Worm (Caenorhabditis elegans) whole organism, L2 larva: ENCODE measurements around the gene asns-2.

Experiments
- C34F6.9 ChIP-seq: fragments of 150-350 bp; optimal IDR thresholded peaks from 2 replicates; lab custom pipeline; 2014; ENCODE audit warnings: missing biosample characterization, missing genetic modification characterization
- F13H6.1 ChIP-seq: sonication (generic microtip); optimal IDR thresholded peaks from 2 replicates; lab custom pipeline; 2016; ENCODE audit warnings: missing genetic modification characterization, missing compliant biosample characterization
- R02D3.7 ChIP-seq: fragments of 150-350 bp; optimal IDR thresholded peaks from 2 replicates; lab custom pipeline; 2014; ENCODE audit warnings: missing biosample characterization, missing genetic modification characterization
- alr-1 ChIP-seq: fragments of 150-350 bp; optimal IDR thresholded peaks from 2 replicates; lab custom pipeline; 2014; ENCODE audit warnings: missing biosample characterization, missing genetic modification characterization
- ama-1 ChIP-seq: fragments of 150-350 bp; optimal IDR thresholded peaks from 2 replicates; lab custom pipeline; 2018; ENCODE audit warnings: inconsistent platforms
- blmp-1 ChIP-seq: sonication (generic microtip); optimal IDR thresholded peaks from 2 replicates; lab custom pipeline; 2017; ENCODE audit warnings: missing genetic modification characterization, mild to moderate bottlenecking, missing compliant biosample characterization, antibody characterized with exemption, moderate library complexity; ENCODE audit not compliant: insufficient read depth
- ceh-82 ChIP-seq: fragments of 150-350 bp; optimal IDR thresholded peaks from 2 replicates; lab custom pipeline; 2014; ENCODE audit warnings: missing biosample characterization, missing genetic modification characterization
- crh-2 ChIP-seq: sonication (generic microtip); optimal IDR thresholded peaks from 2 replicates; lab custom pipeline; 2017; ENCODE audit warnings: missing biosample characterization, missing genetic modification characterization
- egl-27 ChIP-seq: sonication (generic microtip); optimal IDR thresholded peaks from 3 replicates; lab custom pipeline; 2017; ENCODE audit warnings: missing biosample characterization, missing genetic modification reagents, missing genetic modification characterization
- elt-1 ChIP-seq: fragments of 150-350 bp; optimal IDR thresholded peaks from 2 replicates; lab custom pipeline; 2014; ENCODE audit warnings: missing biosample characterization, missing genetic modification characterization
- elt-3 ChIP-seq: sonication (generic microtip); optimal IDR thresholded peaks from 2 replicates; lab custom pipeline; 2017; ENCODE audit warnings: missing biosample characterization, missing genetic modification characterization
- fos-1 ChIP-seq: fragments of 150-350 bp; optimal IDR thresholded peaks from 2 replicates; lab custom pipeline; 2014; ENCODE audit warnings: missing biosample characterization, missing genetic modification characterization
- lin-11 ChIP-seq: fragments of 150-350 bp; sonication (generic microtip); optimal IDR thresholded peaks from 2 replicates; lab custom pipeline; 2014; ENCODE audit warnings: missing biosample characterization, missing genetic modification characterization, inconsistent platforms, mixed read lengths
- lin-39 ChIP-seq: fragments of 150-350 bp; optimal IDR thresholded peaks from 2 replicates; lab custom pipeline; 2014; ENCODE audit warnings: missing biosample characterization, missing genetic modification reagents, missing genetic modification characterization
- mab-5 ChIP-seq: fragments of 150-350 bp; optimal IDR thresholded peaks from 2 replicates; lab custom pipeline; 2014; ENCODE audit warnings: missing biosample characterization, missing genetic modification characterization
- mbf-1 ChIP-seq: sonication (generic microtip); optimal IDR thresholded peaks from 2 replicates; lab custom pipeline; 2017; ENCODE audit warnings: missing biosample characterization, missing genetic modification characterization
- mdl-1 ChIP-seq, 2 experiments: fragments of 150-350 bp in 1 of 2; sonication (generic microtip) in 1 of 2; optimal IDR thresholded peaks; 2 replicates each; lab custom pipeline; 2017; ENCODE audit warnings: missing biosample characterization in 2 of 2, missing genetic modification characterization in 2 of 2
- nhr-10 ChIP-seq: sonication (generic microtip); optimal IDR thresholded peaks from 2 replicates; lab custom pipeline; 2017; ENCODE audit warnings: missing biosample characterization, missing genetic modification characterization
- nhr-11 ChIP-seq: fragments of 150-350 bp; optimal IDR thresholded peaks from 2 replicates; lab custom pipeline; 2014; ENCODE audit warnings: missing biosample characterization, missing genetic modification characterization
- nhr-12 ChIP-seq: fragments of 150-350 bp; optimal IDR thresholded peaks from 2 replicates; lab custom pipeline; 2014; ENCODE audit warnings: missing biosample characterization, missing genetic modification characterization
- nhr-129 ChIP-seq: fragments of 150-350 bp; optimal IDR thresholded peaks from 2 replicates; lab custom pipeline; 2014; ENCODE audit warnings: missing biosample characterization, missing genetic modification characterization
- nhr-21 ChIP-seq: fragments of 150-350 bp; optimal IDR thresholded peaks from 2 replicates; lab custom pipeline; 2014; ENCODE audit warnings: missing biosample characterization, missing genetic modification characterization
- nhr-23 ChIP-seq: fragments of 150-350 bp; optimal IDR thresholded peaks from 2 replicates; lab custom pipeline; 2014; ENCODE audit warnings: missing biosample characterization, missing genetic modification reagents, missing genetic modification characterization
- nhr-237 ChIP-seq: fragments of 150-350 bp; optimal IDR thresholded peaks from 2 replicates; lab custom pipeline; 2014; ENCODE audit warnings: missing biosample characterization, missing genetic modification characterization
- nhr-25 ChIP-seq: fragments of 150-350 bp; sonication (generic microtip); optimal IDR thresholded peaks from 3 replicates; lab custom pipeline; 2014; ENCODE audit warnings: missing biosample characterization, missing genetic modification characterization
- nhr-6 ChIP-seq: fragments of 150-350 bp; optimal IDR thresholded peaks from 2 replicates; lab custom pipeline; 2014; ENCODE audit warnings: missing biosample characterization, missing genetic modification characterization
- nhr-77 ChIP-seq: fragments of 150-350 bp; optimal IDR thresholded peaks from 2 replicates; lab custom pipeline; 2014; ENCODE audit warnings: missing biosample characterization, missing genetic modification characterization
- peb-1 ChIP-seq: fragments of 150-350 bp; optimal IDR thresholded peaks from 2 replicates; lab custom pipeline; 2014; ENCODE audit warnings: missing biosample characterization, missing genetic modification characterization
- sem-4 ChIP-seq: fragments of 150-350 bp; optimal IDR thresholded peaks from 2 replicates; lab custom pipeline; 2014; ENCODE audit warnings: missing biosample characterization, missing genetic modification reagents, missing genetic modification characterization
- skn-1 ChIP-seq: sonication (generic microtip); optimal IDR thresholded peaks from 2 replicates; lab custom pipeline; 2017; ENCODE audit warnings: missing biosample characterization, missing genetic modification characterization
- sma-9 ChIP-seq, 2 experiments: fragments of 150-350 bp in 1 of 2; sonication (generic microtip) in 1 of 2; optimal IDR thresholded peaks; 2 replicates each; lab custom pipeline; 2014 to 2016; ENCODE audit warnings: missing genetic modification characterization in 2 of 2, mild to moderate bottlenecking in 1 of 2, missing biosample characterization in 1 of 2, missing compliant biosample characterization in 1 of 2, missing genetic modification reagents in 1 of 2, moderate library complexity in 1 of 2
- unc-39 ChIP-seq: fragments of 150-350 bp; optimal IDR thresholded peaks from 2 replicates; lab custom pipeline; 2014; ENCODE audit warnings: missing biosample characterization, missing genetic modification characterization
- unc-55 ChIP-seq: fragments of 150-350 bp; sonication (generic microtip); optimal IDR thresholded peaks from 3 replicates; lab custom pipeline; 2014; ENCODE audit warnings: missing biosample characterization, missing genetic modification reagents, missing genetic modification characterization
- zag-1 ChIP-seq: fragments of 150-350 bp; optimal IDR thresholded peaks from 2 replicates; lab custom pipeline; 2014; ENCODE audit warnings: missing biosample characterization, missing genetic modification characterization
- ztf-1 ChIP-seq: fragments of 200-800 bp; sonication (Bioruptor generic); conservative IDR thresholded peaks from 2 replicates; pipeline ENCODE4 v1.3.6; 2022; ENCODE audit warnings: missing genetic modification characterization, missing compliant biosample characterization
- ztf-11 ChIP-seq: sonication (generic microtip); optimal IDR thresholded peaks from 2 replicates; lab custom pipeline; 2017; ENCODE audit warnings: missing biosample characterization, missing genetic modification characterization

Gene asns-2

ce11 chrX:8721273-8721672 is 29.5 kb downstream of the asns-2 start:
- TF ChIP-seq crh-2 (tag; lab: Kevin White, UChicago) = no peak
- TF ChIP-seq skn-1 (tag; lab: Kevin White, UChicago) = no peak
- no peak for TF ChIP-seq ztf-11 (tag; lab: Kevin White, UChicago)
- no peak for TF ChIP-seq nhr-10
- TF ChIP-seq lin-11 (tag; lab: Kevin White, UChicago) = no peak
- TF ChIP-seq ceh-82 (tag; lab: Kevin White, UChicago) = no peak
- TF ChIP-seq alr-1 = no peak
- TF ChIP-seq nhr-129 (tag; lab: Kevin White, UChicago) = peak; percentile 34
- TF ChIP-seq sma-9 (GFP tag; optimal IDR thresholded peaks at IDR 0.05; lab: Kevin White, UChicago) = peak; percentile 12
- no peak for TF ChIP-seq sma-9 (tag; optimal IDR thresholded peaks at IDR 0.05; lab: Kevin White, UChicago)
- peak; percentile 37 for TF ChIP-seq F13H6.1 (tag; lab: Kevin White, UChicago)
- no peak for TF ChIP-seq C34F6.9 (tag; lab: Kevin White, UChicago)
- TF ChIP-seq elt-1 (tag; lab: Kevin White, UChicago) = no peak

ce11 chrX:8720658-8721057 is 30.1 kb downstream of the asns-2 start, which contains the start of gene F53A9.9:
Gene F53A9.9 (minus strand): TSS chrX:8720758.
- TF ChIP-seq sem-4 (tag; lab: Kevin White, UChicago) = no peak
- TF ChIP-seq nhr-25 (tag; lab: Kevin White, UChicago) = no peak
- no peak for TF ChIP-seq blmp-1
- no peak for TF ChIP-seq ztf-11 (tag; lab: Kevin White, UChicago)
- no peak for TF ChIP-seq sma-9 (GFP tag; optimal IDR thresholded peaks at IDR 0.05; lab: Kevin White, UChicago)
- TF ChIP-seq sma-9 (tag; optimal IDR thresholded peaks at IDR 0.05; lab: Kevin White, UChicago) = no peak

DNA sequence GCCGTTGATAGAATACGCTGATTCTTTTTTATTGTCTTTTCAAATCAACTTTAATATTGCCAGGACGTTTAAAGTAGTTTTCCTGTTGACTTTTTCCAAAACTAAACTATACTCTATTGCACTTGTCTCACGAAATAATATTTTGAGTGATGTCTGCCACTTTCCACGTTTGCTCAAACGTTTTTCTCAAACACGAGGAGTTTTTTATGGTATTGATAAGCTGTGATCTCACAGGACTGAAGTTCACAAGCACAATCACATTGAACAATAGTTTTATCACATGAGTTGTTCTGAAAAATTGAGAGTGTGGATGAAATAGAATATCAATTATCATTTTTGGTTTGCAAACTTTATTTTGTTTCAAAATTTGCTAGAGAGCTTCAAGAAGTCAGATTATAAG is 30.9 kb downstream of the asns-2 start:
- TF ChIP-seq mbf-1 (tag; lab: Kevin White, UChicago) (no peak), nhr-77 (tag; lab: Kevin White, UChicago) (no peak), nhr-21 (tag; lab: Kevin White, UChicago) (no peak), fos-1 (tag; lab: Kevin White, UChicago) (no peak), sma-9 (GFP tag; optimal IDR thresholded peaks at IDR 0.05; lab: Kevin White, UChicago) (peak; percentile 12), sma-9 (tag; optimal IDR thresholded peaks at IDR 0.05; lab: Kevin White, UChicago) (no peak), ztf-1 (GFP tag; lab: Robert Waterston, UW) (no peak), zag-1 (no peak), nhr-129 (tag; lab: Kevin White, UChicago) (no peak), egl-27 (tag; lab: Kevin White, UChicago) (no peak), nhr-12 (tag; lab: Kevin White, UChicago) (no peak), mab-5 (tag; lab: Kevin White, UChicago) (no peak), ztf-11 (tag; lab: Kevin White, UChicago) (no peak), F13H6.1 (tag; lab: Kevin White, UChicago) (peak; percentile 10), lin-11 (tag; lab: Kevin White, UChicago) (no peak)
- TF ChIP-seq, all 48 proteins: peak for 2

ce11 chrX:8718856-8719255 is 31.9 kb downstream of the asns-2 start, which contains the start of gene F53A9.8:
Gene F53A9.8 (minus strand): TSS chrX:8718904.
- TF ChIP-seq F13H6.1 (tag; lab: Kevin White, UChicago) (no peak), R02D3.7 (tag; lab: Kevin White, UChicago) (no peak), alr-1 (no peak), skn-1 (tag; lab: Kevin White, UChicago) (no peak), elt-1 (tag; lab: Kevin White, UChicago) (no peak), nhr-11 (tag; lab: Kevin White, UChicago) (no peak), sma-9 (GFP tag; optimal IDR thresholded peaks at IDR 0.05; lab: Kevin White, UChicago) (peak; percentile 55), sma-9 (tag; optimal IDR thresholded peaks at IDR 0.05; lab: Kevin White, UChicago) (no peak), lin-39 (no peak), ama-1 (lab: Kevin White, UChicago) (no peak), nhr-6 (tag; lab: Kevin White, UChicago) (no peak), elt-3 (tag; lab: Kevin White, UChicago) (no peak), unc-55 (GFP tag; lab: Kevin White, UChicago) (no peak), ztf-1 (GFP tag; lab: Robert Waterston, UW) (no peak), peb-1 (no peak), unc-39 (tag; lab: Kevin White, UChicago) (no peak), crh-2 (tag; lab: Kevin White, UChicago) (peak; percentile 51), fos-1 (tag; lab: Kevin White, UChicago) (peak; percentile 41)

DNA sequence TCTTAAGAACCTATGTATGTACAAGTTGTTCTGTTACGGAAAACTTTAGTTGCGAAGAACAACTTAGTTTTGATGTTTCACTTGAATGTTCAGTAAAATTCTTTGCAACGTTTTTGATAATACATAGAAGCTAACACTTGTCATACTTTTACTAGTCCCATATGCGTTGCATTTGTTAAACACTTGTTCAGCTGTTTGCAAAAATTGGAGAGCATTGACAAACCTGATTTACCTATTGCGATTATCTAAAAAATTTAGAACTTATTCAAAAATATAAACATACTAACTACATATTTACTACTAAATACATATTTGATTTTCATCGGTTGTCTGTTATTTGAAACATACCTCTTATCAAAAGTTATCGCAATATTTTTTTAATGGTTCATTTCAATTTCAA is 32.6 kb downstream of the asns-2 start:
- no peak for TF ChIP-seq nhr-237 (tag; lab: Kevin White, UChicago)
- TF ChIP-seq unc-55 (GFP tag; lab: Kevin White, UChicago) = no peak
- no peak for TF ChIP-seq nhr-23 (tag; lab: Kevin White, UChicago)
- no peak for TF ChIP-seq fos-1 (tag; lab: Kevin White, UChicago)
- TF ChIP-seq mdl-1 (tag; optimal IDR thresholded peaks at IDR 0.05; lab: Kevin White, UChicago) = no peak
- TF ChIP-seq ama-1 (lab: Kevin White, UChicago) = no peak
- no peak for TF ChIP-seq nhr-6 (tag; lab: Kevin White, UChicago)
- TF ChIP-seq, all 48 proteins: peak for 0
